Fruit fly (Drosophila melanogaster) whole organism, embryonic: Measurements from ENCODE around the gene CG15011.
A peak's percentile ranks its signal among the peaks of the same experiment; 100 is the strongest.

Experiments used
- Aef1 ChIP-seq: fragments of 200-800 bp; sonication (Bioruptor generic); IDR thresholded peaks from 3 replicates; pipeline ENCODE4 v1.3.6; 2022; ENCODE audit warnings: missing biosample characterization, missing genetic modification characterization
- C15 ChIP-seq: fragments of 200-800 bp; sonication (Bioruptor generic); IDR thresholded peaks from 3 replicates; pipeline ENCODE4 v1.3.6; 2022; ENCODE audit warnings: missing biosample characterization, missing genetic modification characterization
- CG12071 ChIP-seq: fragments of 200-800 bp; sonication (Bioruptor generic); optimal IDR thresholded peaks from 3 replicates; lab custom pipeline; 2018; ENCODE audit warnings: missing biosample characterization, mild to moderate bottlenecking, missing genetic modification characterization
- CG12769 ChIP-seq: fragments of 200-800 bp; sonication (Bioruptor generic); optimal IDR thresholded peaks from 2 replicates; lab custom pipeline; 2019; ENCODE audit warnings: missing biosample characterization, mild to moderate bottlenecking, missing genetic modification characterization, moderate library complexity
- CG13424 ChIP-seq: fragments of 200-800 bp; sonication (Bioruptor generic); optimal IDR thresholded peaks from 2 replicates; lab custom pipeline; 2019; ENCODE audit warnings: missing biosample characterization, mild to moderate bottlenecking, missing genetic modification characterization, moderate library complexity
- CG17612 ChIP-seq: fragments of 200-800 bp; sonication (Bioruptor generic); IDR thresholded peaks from 2 replicates; pipeline ENCODE4 v1.3.6; 2022; ENCODE audit warnings: missing biosample characterization, missing genetic modification characterization
- CG17912 ChIP-seq: fragments of 200-800 bp; sonication (Bioruptor generic); optimal IDR thresholded peaks from 2 replicates; lab custom pipeline; 2018; ENCODE audit warnings: missing biosample characterization, mild to moderate bottlenecking, missing genetic modification characterization
- CG2889 ChIP-seq: fragments of 200-800 bp; sonication (Bioruptor generic); IDR thresholded peaks from 3 replicates; pipeline ENCODE4 v1.3.6; 2022; ENCODE audit warnings: missing biosample characterization, missing genetic modification characterization
- CG3065 ChIP-seq: fragments of 200-800 bp; sonication (Bioruptor generic); optimal IDR thresholded peaks from 2 replicates; lab custom pipeline; 2016; ENCODE audit warnings: missing biosample characterization, missing genetic modification characterization
- CG34224 ChIP-seq: fragments of 200-800 bp; sonication (Bioruptor generic); IDR thresholded peaks from 3 replicates; pipeline ENCODE4 v1.3.6; 2022; ENCODE audit warnings: missing biosample characterization, missing genetic modification characterization; ENCODE audit not compliant: partially characterized antibody
- CG34422 ChIP-seq: fragments of 200-800 bp; sonication (Bioruptor generic); IDR thresholded peaks from 3 replicates; pipeline ENCODE4 v1.3.6; 2022; ENCODE audit warnings: missing biosample characterization, missing genetic modification characterization
- CG4360 ChIP-seq: fragments of 200-800 bp; sonication (Bioruptor generic); IDR thresholded peaks from 2 replicates; pipeline ENCODE4 v1.3.6; 2022; ENCODE audit warnings: missing biosample characterization, missing genetic modification characterization
- CG7839 ChIP-seq: fragments of 200-800 bp; sonication (Bioruptor generic); optimal IDR thresholded peaks from 3 replicates; lab custom pipeline; 2018; ENCODE audit warnings: missing biosample characterization, mild to moderate bottlenecking, missing genetic modification characterization, moderate library complexity
- CG7963 ChIP-seq: fragments of 200-800 bp; sonication (Bioruptor generic); IDR thresholded peaks from 3 replicates; pipeline ENCODE4 v1.3.6; 2022; ENCODE audit warnings: missing biosample characterization, missing genetic modification characterization; ENCODE audit not compliant: partially characterized antibody
- CG8944 ChIP-seq: fragments of 200-800 bp; sonication (Bioruptor generic); optimal IDR thresholded peaks from 3 replicates; lab custom pipeline; 2016; ENCODE audit warnings: missing biosample characterization, missing genetic modification characterization
- Gsc ChIP-seq: fragments of 200-800 bp; sonication (Bioruptor generic); IDR thresholded peaks from 2 replicates; pipeline ENCODE4 v1.3.6; 2022; ENCODE audit warnings: missing biosample characterization, missing genetic modification characterization
- HmgZ ChIP-seq: fragments of 200-800 bp; sonication (Bioruptor generic); optimal IDR thresholded peaks from 2 replicates; lab custom pipeline; 2018; ENCODE audit warnings: missing biosample characterization, mild to moderate bottlenecking, missing genetic modification characterization
- Kr ChIP-seq: fragments of 200-800 bp; sonication (Bioruptor generic); optimal IDR thresholded peaks from 2 replicates; lab custom pipeline; 2017; ENCODE audit warnings: missing biosample characterization, mild to moderate bottlenecking, missing genetic modification characterization
- Lim3 ChIP-seq: fragments of 200-800 bp; sonication (Bioruptor generic); IDR thresholded peaks from 2 replicates; pipeline ENCODE4 v1.3.6; 2022; ENCODE audit warnings: missing biosample characterization, missing genetic modification characterization
- MESR4 ChIP-seq: fragments of 200-800 bp; sonication (Bioruptor generic); optimal IDR thresholded peaks from 2 replicates; lab custom pipeline; 2018; ENCODE audit warnings: missing biosample characterization, mild to moderate bottlenecking, missing genetic modification characterization, moderate library complexity
- Max ChIP-seq: fragments of 200-800 bp; sonication (Bioruptor generic); optimal IDR thresholded peaks from 2 replicates; lab custom pipeline; 2016; ENCODE audit warnings: missing biosample characterization, mild to moderate bottlenecking, missing genetic modification characterization
- NC2β ChIP-seq: fragments of 200-800 bp; sonication (Bioruptor generic); optimal IDR thresholded peaks from 2 replicates; lab custom pipeline; 2016; ENCODE audit warnings: missing biosample characterization, missing genetic modification characterization
- NFAT ChIP-seq: fragments of 200-800 bp; sonication (Bioruptor generic); IDR thresholded peaks from 2 replicates; pipeline ENCODE4 v1.3.6; 2022; ENCODE audit warnings: missing biosample characterization, missing genetic modification characterization
- Neu2 ChIP-seq: fragments of 200-800 bp; sonication (Bioruptor generic); optimal IDR thresholded peaks from 3 replicates; lab custom pipeline; 2016; ENCODE audit warnings: missing biosample characterization, missing genetic modification characterization, borderline replicate concordance
- Ravus ChIP-seq: fragments of 200-800 bp; sonication (Bioruptor generic); IDR thresholded peaks from 2 replicates; pipeline ENCODE4 v1.3.6; 2022; ENCODE audit warnings: missing biosample characterization, missing genetic modification characterization
- Trl ChIP-seq, 3 experiments: fragments of >200 bp in 2 of 3; fragments of 200-800 bp in 1 of 3; sonication (Bioruptor generic) in 1 of 3; optimal IDR thresholded peaks; 2 replicates in 1 of 3; 3 replicates in 2 of 3; lab custom pipeline; 2016 to 2017; ENCODE audit warnings: missing biosample characterization in 1 of 3, missing genetic modification characterization in 1 of 3
- ase ChIP-seq: fragments of 200-800 bp; sonication (Bioruptor generic); IDR thresholded peaks from 3 replicates; pipeline ENCODE4 v1.3.6; 2022; ENCODE audit warnings: missing biosample characterization, missing genetic modification characterization
- cad ChIP-seq: fragments of >200 bp; optimal IDR thresholded peaks from 2 replicates; lab custom pipeline; 2017; ENCODE audit warnings: missing biosample characterization, missing genetic modification characterization
- caup ChIP-seq: fragments of 200-800 bp; sonication (Bioruptor generic); optimal IDR thresholded peaks from 3 replicates; lab custom pipeline; 2017; ENCODE audit warnings: missing biosample characterization, mild to moderate bottlenecking, missing genetic modification characterization, moderate library complexity; ENCODE audit not compliant: severe bottlenecking
- corto ChIP-seq: fragments of 200-800 bp; sonication (Bioruptor generic); optimal IDR thresholded peaks from 2 replicates; lab custom pipeline; 2016; ENCODE audit warnings: missing biosample characterization, mild to moderate bottlenecking, missing genetic modification characterization, moderate library complexity
- crc ChIP-seq: fragments of 200-800 bp; sonication (Bioruptor generic); optimal IDR thresholded peaks from 2 replicates; lab custom pipeline; 2016; ENCODE audit warnings: missing biosample characterization, missing genetic modification characterization
- disco-r ChIP-seq: fragments of 200-800 bp; sonication (Bioruptor generic); optimal IDR thresholded peaks from 2 replicates; lab custom pipeline; 2016; ENCODE audit warnings: missing biosample characterization, missing genetic modification characterization
- gro ChIP-seq: fragments of 200-800 bp; sonication (Bioruptor generic); optimal IDR thresholded peaks from 2 replicates; lab custom pipeline; 2016; ENCODE audit warnings: missing biosample characterization, missing genetic modification characterization
- kah ChIP-seq: fragments of 200-800 bp; sonication (Bioruptor generic); optimal IDR thresholded peaks from 2 replicates; lab custom pipeline; 2018; ENCODE audit warnings: missing biosample characterization, mild to moderate bottlenecking, missing genetic modification characterization
- klu ChIP-seq: fragments of 200-800 bp; sonication (Bioruptor generic); IDR thresholded peaks from 2 replicates; pipeline ENCODE4 v1.3.6; 2022; ENCODE audit warnings: missing biosample characterization, missing genetic modification characterization
- lmd ChIP-seq: fragments of 200-800 bp; sonication (Bioruptor generic); IDR thresholded peaks from 2 replicates; pipeline ENCODE4 v1.3.6; 2022; ENCODE audit warnings: missing biosample characterization, missing genetic modification characterization
- lola ChIP-seq, 3 experiments: fragments of >200 bp in 2 of 3; fragments of 200-800 bp in 1 of 3; sonication (Bioruptor generic) in 1 of 3; optimal IDR thresholded peaks; 2 replicates each; lab custom pipeline; 2017 to 2019; ENCODE audit warnings: missing biosample characterization in 3 of 3, missing genetic modification characterization in 3 of 3, mild to moderate bottlenecking in 1 of 3, moderate library complexity in 1 of 3
- mam ChIP-seq: fragments of 200-800 bp; sonication (Bioruptor generic); optimal IDR thresholded peaks from 3 replicates; lab custom pipeline; 2016; ENCODE audit warnings: missing biosample characterization, missing genetic modification characterization
- pb ChIP-seq: fragments of 200-800 bp; sonication (Bioruptor generic); optimal IDR thresholded peaks from 3 replicates; lab custom pipeline; 2016; ENCODE audit warnings: missing biosample characterization, missing genetic modification characterization
- pnt ChIP-seq: fragments of 200-800 bp; sonication (Bioruptor generic); optimal IDR thresholded peaks from 3 replicates; lab custom pipeline; 2016; ENCODE audit warnings: missing biosample characterization, missing genetic modification characterization
- pum ChIP-seq: fragments of 200-800 bp; sonication (Bioruptor generic); optimal IDR thresholded peaks from 2 replicates; lab custom pipeline; 2016; ENCODE audit warnings: missing biosample characterization, missing genetic modification characterization
- sens-2 ChIP-seq: fragments of 200-800 bp; sonication (Bioruptor generic); IDR thresholded peaks from 2 replicates; pipeline ENCODE4 v1.3.6; 2022; ENCODE audit warnings: missing biosample characterization, missing genetic modification characterization
- stc ChIP-seq: fragments of 200-800 bp; sonication (Bioruptor generic); IDR thresholded peaks from 2 replicates; pipeline ENCODE4 v1.3.6; 2022; ENCODE audit warnings: missing biosample characterization, missing genetic modification characterization
- tgo ChIP-seq: fragments of 200-800 bp; sonication (Bioruptor generic); IDR thresholded peaks from 3 replicates; pipeline ENCODE4 v1.3.6; 2022; ENCODE audit warnings: missing biosample characterization, missing genetic modification characterization
- toy ChIP-seq: fragments of 200-800 bp; sonication (Bioruptor generic); IDR thresholded peaks from 2 replicates; pipeline ENCODE4 v1.3.6; 2022; ENCODE audit warnings: missing biosample characterization, missing genetic modification characterization
- vvl ChIP-seq: fragments of 200-800 bp; sonication (Bioruptor generic); IDR thresholded peaks from 2 replicates; pipeline ENCODE4 v1.3.6; 2022; ENCODE audit warnings: missing biosample characterization, missing genetic modification characterization
- z ChIP-seq: fragments of 200-800 bp; sonication (Bioruptor generic); IDR thresholded peaks from 3 replicates; pipeline ENCODE4 v1.3.6; 2022; ENCODE audit warnings: missing biosample characterization, missing genetic modification characterization
- zen ChIP-seq: fragments of 200-800 bp; sonication (Bioruptor generic); optimal IDR thresholded peaks from 3 replicates; lab custom pipeline; 2018; ENCODE audit warnings: missing biosample characterization, mild to moderate bottlenecking, missing genetic modification characterization, moderate library complexity

CG15011 gene

dm6 chr3L:4239442-4240322 lies 19.3 kb downstream of the CG15011 start, which contains the start of gene Sqor (continued):
- peak; percentile 24; the same call in 1 of the 2 replicates for TF ChIP-seq CG17612 (GFP tag; lab: Robert Waterston, UW)
- TF ChIP-seq pb (GFP tag; lab: Kevin White, UChicago), result peak; percentile 88
- peak; percentile 87 for TF ChIP-seq caup (GFP tag; lab: Kevin White, UChicago)
- TF ChIP-seq CG7839 (tag; lab: Kevin White, UChicago), result peak; percentile 89
- peak; percentile 43 for TF ChIP-seq Neu2 (GFP tag; lab: Kevin White, UChicago)
- TF ChIP-seq toy (GFP tag; lab: Robert Waterston, UW), result peak; percentile 60; the same call in 1 of the 2 replicates
- peak; percentile 38; the same call in 1 of the 2 replicates for TF ChIP-seq Lim3 (GFP tag; lab: Robert Waterston, UW)
- peak; percentile 76 for TF ChIP-seq CG12071 (GFP tag; lab: Kevin White, UChicago)
- peak; percentile 86 for TF ChIP-seq crc (GFP tag; lab: Kevin White, UChicago)
- peak; percentile 81 for TF ChIP-seq vvl (GFP tag; lab: Robert Waterston, UW)
- TF ChIP-seq Ravus (GFP tag; lab: Robert Waterston, UW), result peak; percentile 52
- no peak for TF ChIP-seq CG7963 (GFP tag; lab: Robert Waterston, UW)
- TF ChIP-seq MESR4 (GFP tag; lab: Kevin White, UChicago), result no peak
- TF ChIP-seq HmgZ (tag; lab: Kevin White, UChicago), result peak; percentile 87
- TF ChIP-seq CG2889 (GFP tag; lab: Robert Waterston, UW), result peak; percentile 58; the same call in 2 of the 3 replicates
- TF ChIP-seq corto, result peak; percentile 83
- TF ChIP-seq NC2β, result peak; percentile 64
- TF ChIP-seq CG17912 (GFP tag; lab: Kevin White, UChicago), result peak; percentile 66
- peak; percentile 76; the same call in 2 of the 3 replicates for TF ChIP-seq ase (GFP tag; lab: Robert Waterston, UW)
- TF ChIP-seq CG12769 (tag; lab: Kevin White, UChicago), result peak; percentile 90
- TF ChIP-seq Kr (GFP tag; lab: Kevin White, UChicago), result no peak
- TF ChIP-seq stc, result peak; percentile 72
- TF ChIP-seq Trl (optimal IDR thresholded peaks at IDR 0.05; lab: Kevin White, UChicago), result no peak
- TF ChIP-seq Trl (GFP tag; optimal IDR thresholded peaks at IDR 0.05; lab: Kevin White, UChicago), result peak; percentile 92
- TF ChIP-seq mam (GFP tag; lab: Kevin White, UChicago), result peak; percentile 90
- peak in 1 of 3 experiments; percentile 64 for TF ChIP-seq lola (GFP tag; optimal IDR thresholded peaks at IDR 0.05; lab: Kevin White, UChicago)
- TF ChIP-seq z (GFP tag; lab: Robert Waterston, UW), result no peak
- TF ChIP-seq tgo, result peak; percentile 77
- TF ChIP-seq pnt (GFP tag; lab: Kevin White, UChicago), result peak; percentile 82
- peak; percentile 31 for TF ChIP-seq CG3065 (GFP tag; lab: Kevin White, UChicago)
- TF ChIP-seq sens-2 (GFP tag; lab: Robert Waterston, UW), result peak; percentile 37; the same call in 1 of the 2 replicates
- peak; percentile 77 for TF ChIP-seq lmd (GFP tag; lab: Robert Waterston, UW)
- TF ChIP-seq pum, result peak; percentile 84
- peak; percentile 81 for TF ChIP-seq CG8944 (GFP tag; lab: Kevin White, UChicago)
- peak; percentile 81 for TF ChIP-seq Aef1 (GFP tag; lab: Robert Waterston, UW)
- peak; percentile 76; the same call in 2 of the 3 replicates for TF ChIP-seq CG34422 (GFP tag; lab: Robert Waterston, UW)
- no peak for TF ChIP-seq CG34224 (GFP tag; lab: Robert Waterston, UW)
- peak; percentile 91 for TF ChIP-seq gro (GFP tag; lab: Kevin White, UChicago)
- TF ChIP-seq CG13424, result peak; percentile 92
- peak; percentile 61 for TF ChIP-seq Max (GFP tag; lab: Kevin White, UChicago)
- no peak for TF ChIP-seq Gsc (GFP tag; lab: Robert Waterston, UW)
- no peak for TF ChIP-seq cad
- TF ChIP-seq NFAT, result peak; percentile 76
- TF ChIP-seq CG4360 (GFP tag; lab: Robert Waterston, UW), result peak; percentile 41; the same call in 1 of the 2 replicates
- TF ChIP-seq zen (tag; lab: Kevin White, UChicago), result no peak
- peak; percentile 51 for TF ChIP-seq klu (GFP tag; lab: Robert Waterston, UW)
- TF ChIP-seq C15, result peak; percentile 77
- peak; percentile 85 for TF ChIP-seq disco-r
- peak; percentile 44 for TF ChIP-seq kah (GFP tag; lab: Kevin White, UChicago)
